Worm (Caenorhabditis elegans) whole organism, L4/young adult: ENCODE measurements around the gene dars-1.

Experiments used
- dao-5 ChIP-seq: sonication (generic microtip); optimal IDR thresholded peaks from 2 replicates; lab custom pipeline; 2016; ENCODE audit warnings: missing genotype, missing genetic modification characterization, moderate library complexity, missing compliant biosample characterization
- him-1 ChIP-seq: sonication (generic microtip); optimal IDR thresholded peaks from 2 replicates; lab custom pipeline; 2016; ENCODE audit warnings: missing genotype, missing genetic modification reagents, missing genetic modification characterization, missing compliant biosample characterization

- TF ChIP-seq him-1 (tag; lab: Kevin White, UChicago) (no peak), dao-5 (no peak)
These were observed 41.2 kb downstream of the dars-1 start, which contains the start of gene F54C8.6 for ce11 chrIII:9449831-9450230.
